Worm (Caenorhabditis elegans): ENCODE data around the gene srg-36.

srg-36 gene

DNA sequence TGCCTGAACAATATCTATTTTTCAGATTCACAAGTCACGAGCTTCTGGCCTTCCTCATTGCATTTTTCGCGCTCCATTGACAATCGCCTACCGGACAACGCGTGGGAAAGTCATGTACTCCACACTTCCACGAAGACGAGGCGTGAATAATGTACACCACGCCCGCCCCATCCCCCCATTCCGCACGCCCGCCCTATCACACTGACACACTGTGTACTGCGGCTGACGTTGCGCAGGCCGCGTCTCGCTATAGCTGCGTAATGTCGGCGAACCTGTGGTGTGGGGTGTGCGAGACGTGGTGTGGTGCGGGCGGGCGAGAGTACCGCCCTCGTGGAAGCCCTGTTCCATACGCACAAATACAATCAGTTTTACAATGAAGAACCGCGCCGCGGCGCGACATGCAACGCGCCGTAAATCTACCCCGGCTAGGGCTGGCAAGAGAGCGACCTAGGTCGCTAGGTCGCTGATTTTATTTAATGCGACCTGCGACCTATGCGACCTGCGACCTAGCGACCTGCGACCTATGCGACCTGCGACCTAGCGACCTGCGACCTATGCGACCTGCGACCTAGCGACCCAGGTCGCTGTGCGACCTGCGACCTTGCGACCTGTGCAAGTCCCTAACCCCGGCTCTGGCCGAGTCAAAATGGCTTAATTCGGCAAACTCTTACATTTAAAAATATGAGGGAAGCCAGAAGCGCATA is 2.0 kb upstream of the srg-36 start:
- TF ChIP-seq unc-62 (GFP tag; optimal IDR thresholded peaks at IDR 0.05), result no peak

DNA sequence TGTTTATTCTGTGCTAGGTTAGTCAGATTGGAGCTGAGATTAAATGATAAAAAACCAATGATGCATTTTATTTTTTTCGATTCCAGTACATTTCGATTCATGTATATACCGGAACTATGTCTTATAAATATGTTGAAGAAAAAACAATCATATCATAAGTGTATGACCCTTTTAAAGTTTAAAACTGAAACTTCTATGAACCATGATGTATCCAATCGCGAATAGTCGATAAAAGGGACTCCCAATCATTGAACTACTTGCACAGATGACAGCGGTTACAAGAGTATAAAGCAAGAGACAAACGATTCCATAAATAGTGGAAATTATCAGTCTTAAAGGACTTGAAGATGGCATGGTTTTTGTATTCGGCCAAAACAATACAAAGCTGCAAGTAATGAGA is 666 bp upstream of the srg-36 start, which contains the start of gene srg-37:
Gene srg-37, minus strand, starts transcription at position 101 of the 400 bp plus-strand sequence.
- no peak for TF ChIP-seq unc-62 (GFP tag; optimal IDR thresholded peaks at IDR 0.05)

ce11 chrX:14231987-14232386 is 2.3 kb downstream of the srg-36 start:
- no peak for TF ChIP-seq unc-62 (GFP tag; optimal IDR thresholded peaks at IDR 0.05)

DNA sequence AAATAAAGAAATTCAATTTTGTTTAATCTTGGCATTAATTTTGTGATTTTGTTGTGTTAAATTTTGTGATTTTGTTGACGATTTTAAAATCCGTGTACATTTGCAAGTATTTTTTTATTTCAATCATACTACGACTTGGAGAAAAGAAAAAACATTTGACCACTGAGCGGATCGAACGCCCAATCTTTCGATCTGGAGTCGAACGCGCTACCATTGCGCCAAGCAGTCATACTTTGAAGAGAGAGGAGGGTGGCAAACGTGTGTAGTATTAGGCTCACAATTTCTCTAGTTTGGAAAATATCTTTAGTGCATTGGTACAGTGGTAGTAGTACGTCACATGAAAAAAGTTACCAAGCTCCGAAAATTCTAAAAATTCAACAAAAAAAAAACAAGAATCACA is 5.5 kb downstream of the srg-36 start:
- no peak for TF ChIP-seq unc-62 (GFP tag; optimal IDR thresholded peaks at IDR 0.05)

- no peak for TF ChIP-seq unc-62 (GFP tag; optimal IDR thresholded peaks at IDR 0.05)
Observed at ce11 chrX:14225273-14225672, 9.0 kb downstream of the srg-36 start, which contains the start of gene cyp-13B2. Gene cyp-13B2, plus strand, starts transcription at chrX:14225573.

- TF ChIP-seq unc-62 (GFP tag; optimal IDR thresholded peaks at IDR 0.05), result no peak
Observed at ce11 chrX:14223156-14223555, 11.1 kb downstream of the srg-36 start, which contains the start of gene K06G5.3. Gene K06G5.3, minus strand, starts transcription at chrX:14223256.

ce11 chrX:14214520-14215023 is 19.7 kb downstream of the srg-36 start, which contains the start of gene K06G5.1:
Gene K06G5.1, plus strand, starts transcription at chrX:14214973.
- TF ChIP-seq unc-62 (GFP tag; optimal IDR thresholded peaks at IDR 0.05), result no peak

- TF ChIP-seq unc-62 (GFP tag; optimal IDR thresholded peaks at IDR 0.05), result no peak
Observed at ce11 chrX:14213314-14213713, 21.0 kb downstream of the srg-36 start.

ce11 chrX:14207942-14208341 is 26.3 kb downstream of the srg-36 start, which contains the start of gene ceh-37:
Gene ceh-37, minus strand, starts transcription at chrX:14208000.
- no peak for TF ChIP-seq unc-62 (GFP tag; optimal IDR thresholded peaks at IDR 0.05)

ce11 chrX:14206321-14206720 is 27.9 kb downstream of the srg-36 start:
- no peak for TF ChIP-seq unc-62 (GFP tag; optimal IDR thresholded peaks at IDR 0.05)

ce11 chrX:14194251-14194650 is 40.0 kb downstream of the srg-36 start:
- no peak for TF ChIP-seq unc-62 (GFP tag; optimal IDR thresholded peaks at IDR 0.05)

DNA sequence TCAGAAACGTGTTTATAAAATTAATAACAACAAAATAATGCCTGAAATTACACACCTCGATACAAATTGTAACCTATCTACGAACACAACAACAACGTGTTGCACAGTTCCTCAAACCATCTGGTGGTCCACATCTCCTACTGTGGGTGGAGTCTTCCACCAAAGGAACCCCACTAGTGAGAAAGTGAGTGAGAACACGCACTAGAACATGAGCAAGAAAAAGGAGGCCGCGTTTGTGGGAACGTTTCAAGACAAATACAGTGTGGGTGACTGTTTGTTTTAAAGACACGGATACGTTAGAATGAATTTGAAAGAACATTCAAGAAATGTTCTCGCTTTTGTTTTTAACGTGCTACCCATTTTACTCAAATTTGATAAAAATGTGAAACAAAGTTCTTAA is 47.8 kb downstream of the srg-36 start, which contains the start of gene ceh-36:
Gene ceh-36, minus strand, starts transcription at position 101 of the 400 bp plus-strand sequence.
- no peak for TF ChIP-seq unc-62 (GFP tag; optimal IDR thresholded peaks at IDR 0.05)

DNA sequence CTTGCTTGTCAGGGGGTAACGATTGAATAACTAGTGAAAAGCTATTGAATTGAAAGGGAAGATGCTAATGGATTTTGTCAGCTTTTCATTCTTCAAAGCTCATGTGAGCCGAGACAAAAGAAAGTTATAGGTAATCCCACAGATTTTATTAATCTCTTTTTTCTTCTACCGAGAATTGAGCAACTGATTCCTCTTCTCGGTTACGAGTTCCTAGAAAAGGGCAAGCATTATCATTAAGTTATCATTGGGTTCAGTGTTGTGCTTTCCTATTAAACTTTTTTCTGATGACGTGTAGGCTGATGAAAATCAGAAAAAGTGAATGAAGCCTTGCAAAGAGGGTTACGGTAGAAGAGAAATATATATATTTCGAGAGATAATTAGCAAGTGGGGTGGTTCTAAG is 48.6 kb downstream of the srg-36 start:
- TF ChIP-seq unc-62 (GFP tag; optimal IDR thresholded peaks at IDR 0.05), result no peak

ce11 chrX:14182514-14182913 is 51.8 kb downstream of the srg-36 start:
- no peak for TF ChIP-seq unc-62 (GFP tag; optimal IDR thresholded peaks at IDR 0.05)

ce11 chrX:14180151-14180550 is 54.1 kb downstream of the srg-36 start, which contains the start of gene C37E2.3:
Gene C37E2.3, plus strand, starts transcription at chrX:14180451.
- TF ChIP-seq unc-62 (GFP tag; optimal IDR thresholded peaks at IDR 0.05), result no peak

Data from whole organism, dauer.